Worm (Caenorhabditis elegans) whole organism, L1 larva: Measurements from ENCODE around the gene mspn-1.

ENCODE experiments used
- aly-2 ChIP-seq: fragments of 150-350 bp; optimal IDR thresholded peaks from 2 replicates; lab custom pipeline; 2014; ENCODE audit warnings: missing biosample characterization, missing genetic modification characterization
- ama-1 ChIP-seq: fragments of 150-350 bp; optimal IDR thresholded peaks from 2 replicates; lab custom pipeline; 2014
- elt-2 ChIP-seq: sonication (generic microtip); optimal IDR thresholded peaks from 2 replicates; lab custom pipeline; 2016; ENCODE audit warnings: missing genetic modification characterization, mild to moderate bottlenecking, inconsistent platforms, missing compliant biosample characterization, missing genetic modification reagents
- lin-13 ChIP-seq: fragments of 150-350 bp; optimal IDR thresholded peaks from 2 replicates; lab custom pipeline; 2014; ENCODE audit warnings: missing biosample characterization, missing genetic modification reagents, missing genetic modification characterization
- mdl-1 ChIP-seq, 2 experiments: fragments of 150-350 bp; optimal IDR thresholded peaks; 2 replicates each; lab custom pipeline; 2014 to 2017; ENCODE audit warnings: missing biosample characterization in 2 of 2, missing genetic modification characterization in 2 of 2, inconsistent platforms in 1 of 2
- nhr-12 ChIP-seq: sonication (generic microtip); optimal IDR thresholded peaks from 2 replicates; lab custom pipeline; 2017; ENCODE audit warnings: missing biosample characterization, missing genetic modification characterization
- nhr-76 ChIP-seq: sonication (generic microtip); optimal IDR thresholded peaks from 2 replicates; lab custom pipeline; 2017; ENCODE audit warnings: missing biosample characterization, missing genetic modification characterization
- pag-3 ChIP-seq: sonication (generic microtip); optimal IDR thresholded peaks from 2 replicates; lab custom pipeline; 2017; ENCODE audit warnings: missing genetic modification characterization, mild to moderate bottlenecking, missing compliant biosample characterization, antibody characterized with exemption, borderline replicate concordance; ENCODE audit not compliant: insufficient read depth
- pqm-1 ChIP-seq: sonication (generic microtip); optimal IDR thresholded peaks from 3 replicates; lab custom pipeline; 2017; ENCODE audit warnings: missing biosample characterization, missing genetic modification characterization
- sup-37 ChIP-seq: fragments of 200-800 bp; sonication (Bioruptor generic); optimal IDR thresholded peaks from 2 replicates; lab custom pipeline; 2018; ENCODE audit warnings: mild to moderate bottlenecking, missing genetic modification characterization, missing compliant biosample characterization
- zag-1 ChIP-seq: fragments of 150-350 bp; optimal IDR thresholded peaks from 2 replicates; lab custom pipeline; 2014; ENCODE audit warnings: missing biosample characterization, missing genetic modification characterization
- ztf-11 ChIP-seq, 2 experiments: sonication (generic microtip); optimal IDR thresholded peaks; 2 replicates each; lab custom pipeline; 2016 to 2017; ENCODE audit warnings: missing genetic modification characterization in 2 of 2, missing biosample characterization in 1 of 2, missing compliant biosample characterization in 1 of 2

ce11 chrIV:10227534-10227933 is 49.8 kb downstream of the mspn-1 start, which contains the start of gene F01G10.6:
- TF ChIP-seq nhr-76 (tag; lab: Kevin White, UChicago), result no peak
- no peak for TF ChIP-seq pag-3 (tag; lab: Kevin White, UChicago)
- TF ChIP-seq ztf-11 (tag; optimal IDR thresholded peaks at IDR 0.05; lab: Kevin White, UChicago), result no peak
- no peak for TF ChIP-seq aly-2 (tag; lab: Kevin White, UChicago)
- no peak for TF ChIP-seq mdl-1 (tag; optimal IDR thresholded peaks at IDR 0.05; lab: Kevin White, UChicago)
- TF ChIP-seq ama-1 (lab: Kevin White, UChicago), result no peak
- TF ChIP-seq pqm-1 (tag; lab: Kevin White, UChicago), result no peak
- TF ChIP-seq elt-2 (tag; lab: Kevin White, UChicago), result no peak
- TF ChIP-seq zag-1 (tag; lab: Kevin White, UChicago), result no peak
- TF ChIP-seq nhr-12, result no peak
- TF ChIP-seq sup-37 (GFP tag; lab: Kevin White, UChicago), result no peak
- TF ChIP-seq lin-13 (GFP tag; lab: Kevin White, UChicago), result no peak
